Fruit fly (Drosophila melanogaster) whole organism, embryonic: ENCODE measurements around the gene CG15638.

Source experiments
- Atf-2 ChIP-seq: fragments of 200-800 bp; sonication (Bioruptor generic); optimal IDR thresholded peaks from 2 replicates; lab custom pipeline; 2016; ENCODE audit warnings: missing biosample characterization, missing genetic modification characterization
- CG10654 ChIP-seq: fragments of 200-800 bp; sonication (Bioruptor generic); optimal IDR thresholded peaks from 2 replicates; lab custom pipeline; 2016; ENCODE audit warnings: missing biosample characterization, missing genetic modification characterization
- CG11247 ChIP-seq: fragments of 200-800 bp; sonication (Bioruptor generic); IDR thresholded peaks from 2 replicates; pipeline ENCODE4 v1.3.6; 2022; ENCODE audit warnings: missing biosample characterization, missing genetic modification characterization
- CG11456 ChIP-seq: fragments of 200-800 bp; sonication (Bioruptor generic); IDR thresholded peaks from 3 replicates; pipeline ENCODE4 v1.3.6; 2022; ENCODE audit warnings: missing biosample characterization, missing genetic modification characterization
- CG11723 ChIP-seq: fragments of 200-800 bp; sonication (Bioruptor generic); optimal IDR thresholded peaks from 2 replicates; lab custom pipeline; 2017; ENCODE audit warnings: missing biosample characterization, mild to moderate bottlenecking, missing genetic modification characterization
- CG12942 ChIP-seq: fragments of 200-800 bp; sonication (Bioruptor generic); optimal IDR thresholded peaks from 3 replicates; lab custom pipeline; 2016; ENCODE audit warnings: missing biosample characterization, missing genetic modification characterization
- CG14050 ChIP-seq: fragments of 200-800 bp; sonication (Bioruptor generic); IDR thresholded peaks from 3 replicates; pipeline ENCODE4 v1.3.6; 2022; ENCODE audit warnings: missing biosample characterization, missing genetic modification characterization
- CG1647 ChIP-seq: fragments of 200-800 bp; sonication (Bioruptor generic); optimal IDR thresholded peaks from 3 replicates; lab custom pipeline; 2016; ENCODE audit warnings: missing biosample characterization, missing genetic modification characterization
- CG16813 ChIP-seq: fragments of 200-800 bp; sonication (Bioruptor generic); IDR thresholded peaks from 3 replicates; pipeline ENCODE4 v1.3.6; 2022; ENCODE audit warnings: missing biosample characterization, missing genetic modification characterization; ENCODE audit not compliant: partially characterized antibody
- CG17612 ChIP-seq: fragments of 200-800 bp; sonication (Bioruptor generic); IDR thresholded peaks from 2 replicates; pipeline ENCODE4 v1.3.6; 2022; ENCODE audit warnings: missing biosample characterization, missing genetic modification characterization
- CG18619 ChIP-seq: fragments of 200-800 bp; sonication (Bioruptor generic); optimal IDR thresholded peaks from 3 replicates; lab custom pipeline; 2017; ENCODE audit warnings: missing biosample characterization, mild to moderate bottlenecking, missing genetic modification characterization
- CG2129 ChIP-seq: fragments of 200-800 bp; sonication (Bioruptor generic); IDR thresholded peaks from 2 replicates; pipeline ENCODE4 v1.3.6; 2022; ENCODE audit warnings: missing biosample characterization, missing genetic modification characterization; ENCODE audit not compliant: partially characterized antibody
- CG3281 ChIP-seq: fragments of 200-800 bp; sonication (Bioruptor generic); optimal IDR thresholded peaks from 3 replicates; lab custom pipeline; 2017; ENCODE audit warnings: missing biosample characterization, mild to moderate bottlenecking, missing genetic modification characterization
- CG3847 ChIP-seq: fragments of 200-800 bp; sonication (Bioruptor generic); IDR thresholded peaks from 2 replicates; pipeline ENCODE4 v1.3.6; 2022; ENCODE audit warnings: missing biosample characterization, missing genetic modification characterization
- CG4820 ChIP-seq: fragments of 200-800 bp; sonication (Bioruptor generic); optimal IDR thresholded peaks from 3 replicates; lab custom pipeline; 2016; ENCODE audit warnings: missing biosample characterization, missing genetic modification characterization
- CG6175 ChIP-seq: fragments of 200-800 bp; sonication (Bioruptor generic); IDR thresholded peaks from 3 replicates; pipeline ENCODE4 v1.3.6; 2022; ENCODE audit warnings: missing biosample characterization, missing genetic modification characterization
- CG6689 ChIP-seq: fragments of 200-800 bp; sonication (Bioruptor generic); IDR thresholded peaks from 2 replicates; pipeline ENCODE4 v1.3.6; 2022; ENCODE audit warnings: missing biosample characterization, missing genetic modification characterization
- CG7372 ChIP-seq: fragments of 200-800 bp; sonication (Bioruptor generic); IDR thresholded peaks from 2 replicates; pipeline ENCODE4 v1.3.6; 2022; ENCODE audit warnings: missing biosample characterization, missing genetic modification characterization
- CG7839 ChIP-seq: fragments of 200-800 bp; sonication (Bioruptor generic); optimal IDR thresholded peaks from 3 replicates; lab custom pipeline; 2018; ENCODE audit warnings: missing biosample characterization, mild to moderate bottlenecking, missing genetic modification characterization, moderate library complexity
- CG9437 ChIP-seq: fragments of 200-800 bp; sonication (Bioruptor generic); optimal IDR thresholded peaks from 2 replicates; lab custom pipeline; 2018; ENCODE audit warnings: missing biosample characterization, mild to moderate bottlenecking, missing genetic modification characterization
- CG9797 ChIP-seq: fragments of 200-800 bp; sonication (Bioruptor generic); optimal IDR thresholded peaks from 3 replicates; lab custom pipeline; 2018; ENCODE audit warnings: missing biosample characterization, mild to moderate bottlenecking, missing genetic modification characterization
- CrebB ChIP-seq: fragments of 200-800 bp; sonication (Bioruptor generic); optimal IDR thresholded peaks from 3 replicates; lab custom pipeline; 2018; ENCODE audit warnings: missing biosample characterization, mild to moderate bottlenecking, missing genetic modification characterization
- H15 ChIP-seq: fragments of 200-800 bp; sonication (Bioruptor generic); IDR thresholded peaks from 3 replicates; pipeline ENCODE4 v1.3.6; 2022; ENCODE audit warnings: missing biosample characterization, missing genetic modification characterization
- HLH54F ChIP-seq: fragments of 200-800 bp; sonication (Bioruptor generic); optimal IDR thresholded peaks from 3 replicates; lab custom pipeline; 2016; ENCODE audit warnings: missing biosample characterization, missing genetic modification characterization
- Hsf ChIP-seq: fragments of 200-800 bp; sonication (Bioruptor generic); optimal IDR thresholded peaks from 3 replicates; lab custom pipeline; 2016; ENCODE audit warnings: missing biosample characterization, missing genetic modification characterization
- Oaz ChIP-seq: fragments of 200-800 bp; sonication (Bioruptor generic); IDR thresholded peaks from 2 replicates; pipeline ENCODE4 v1.3.6; 2022; ENCODE audit warnings: missing biosample characterization, missing genetic modification characterization
- Opbp ChIP-seq: fragments of 200-800 bp; sonication (Bioruptor generic); IDR thresholded peaks from 3 replicates; pipeline ENCODE4 v1.3.6; 2022; ENCODE audit warnings: missing biosample characterization, missing genetic modification characterization; ENCODE audit not compliant: partially characterized antibody
- Ravus ChIP-seq: fragments of 200-800 bp; sonication (Bioruptor generic); IDR thresholded peaks from 2 replicates; pipeline ENCODE4 v1.3.6; 2022; ENCODE audit warnings: missing biosample characterization, missing genetic modification characterization
- Scr ChIP-seq: fragments of 200-800 bp; sonication (Bioruptor generic); IDR thresholded peaks from 2 replicates; pipeline ENCODE4 v1.3.6; 2022; ENCODE audit warnings: missing biosample characterization, missing genetic modification characterization; ENCODE audit not compliant: partially characterized antibody
- Xbp1 ChIP-seq: fragments of 200-800 bp; sonication (Bioruptor generic); optimal IDR thresholded peaks from 3 replicates; lab custom pipeline; 2016; ENCODE audit warnings: missing biosample characterization, mild to moderate bottlenecking, missing genetic modification characterization
- ac ChIP-seq: fragments of 200-800 bp; sonication (Bioruptor generic); optimal IDR thresholded peaks from 3 replicates; lab custom pipeline; 2017; ENCODE audit warnings: missing biosample characterization, mild to moderate bottlenecking, missing genetic modification characterization
- btn ChIP-seq: fragments of 200-800 bp; sonication (Bioruptor generic); optimal IDR thresholded peaks from 2 replicates; lab custom pipeline; 2016; ENCODE audit warnings: missing biosample characterization, missing genetic modification characterization
- cato ChIP-seq: fragments of 200-800 bp; sonication (Bioruptor generic); optimal IDR thresholded peaks from 2 replicates; lab custom pipeline; 2016; ENCODE audit warnings: missing biosample characterization, missing genetic modification characterization, borderline replicate concordance
- crp ChIP-seq, 2 experiments: fragments of 200-800 bp; sonication (Bioruptor generic); optimal IDR thresholded peaks; 2 replicates in 1 of 2; 3 replicates in 1 of 2; lab custom pipeline; 2017; ENCODE audit warnings: missing biosample characterization in 2 of 2, missing genetic modification characterization in 2 of 2, mild to moderate bottlenecking in 1 of 2, moderate library complexity in 1 of 2
- cwo ChIP-seq: fragments of 200-800 bp; sonication (Bioruptor generic); optimal IDR thresholded peaks from 3 replicates; lab custom pipeline; 2017; ENCODE audit warnings: missing biosample characterization, missing genetic modification characterization, mild to moderate bottlenecking, moderate library complexity, missing genetic modification reagents
- dmrt11E ChIP-seq: fragments of 200-800 bp; sonication (Bioruptor generic); optimal IDR thresholded peaks from 3 replicates; lab custom pipeline; 2018; ENCODE audit warnings: missing biosample characterization, mild to moderate bottlenecking, missing genetic modification characterization, moderate library complexity
- eve ChIP-seq, 2 experiments: fragments of >200 bp; optimal IDR thresholded peaks; 2 replicates each; lab custom pipeline; 2017; ENCODE audit warnings: missing biosample characterization in 2 of 2, missing genetic modification characterization in 2 of 2
- gce ChIP-seq: fragments of 200-800 bp; sonication (Bioruptor generic); IDR thresholded peaks from 3 replicates; pipeline ENCODE4 v1.3.6; 2022; ENCODE audit warnings: missing biosample characterization, missing genetic modification characterization
- insv ChIP-seq, 2 experiments: fragments of 200-800 bp; sonication (Bioruptor generic); optimal IDR thresholded peaks; 3 replicates each; lab custom pipeline; 2016 to 2018; ENCODE audit warnings: missing biosample characterization in 2 of 2, missing genetic modification characterization in 2 of 2
- jing ChIP-seq: fragments of 200-800 bp; sonication (Bioruptor generic); optimal IDR thresholded peaks from 2 replicates; lab custom pipeline; 2018; ENCODE audit warnings: missing biosample characterization, mild to moderate bottlenecking, missing genetic modification characterization
- kni ChIP-seq: fragments of 200-800 bp; sonication (Bioruptor generic); optimal IDR thresholded peaks from 3 replicates; lab custom pipeline; 2017; ENCODE audit warnings: mild to moderate bottlenecking, missing biosample characterization, missing genetic modification reagents, missing genetic modification characterization
- mld ChIP-seq: fragments of 200-800 bp; sonication (Bioruptor generic); IDR thresholded peaks from 3 replicates; pipeline ENCODE4 v1.3.6; 2022; ENCODE audit warnings: missing biosample characterization, missing genetic modification characterization; ENCODE audit not compliant: partially characterized antibody
- nerfin-2 ChIP-seq: fragments of 200-800 bp; sonication (Bioruptor generic); IDR thresholded peaks from 2 replicates; pipeline ENCODE4 v1.3.6; 2022; ENCODE audit warnings: missing biosample characterization, missing genetic modification characterization; ENCODE audit not compliant: partially characterized antibody
- nmo ChIP-seq: fragments of 200-800 bp; sonication (Bioruptor generic); optimal IDR thresholded peaks from 2 replicates; lab custom pipeline; 2018; ENCODE audit warnings: missing biosample characterization, mild to moderate bottlenecking, missing genetic modification characterization, moderate library complexity
- org-1 ChIP-seq: fragments of 200-800 bp; sonication (Bioruptor generic); optimal IDR thresholded peaks from 2 replicates; lab custom pipeline; 2017; ENCODE audit warnings: missing biosample characterization, missing genetic modification characterization
- pfk ChIP-seq: fragments of 200-800 bp; sonication (Bioruptor generic); optimal IDR thresholded peaks from 2 replicates; lab custom pipeline; 2018; ENCODE audit warnings: missing biosample characterization, mild to moderate bottlenecking, missing genetic modification characterization, moderate library complexity
- shn ChIP-seq: fragments of 200-800 bp; sonication (Bioruptor generic); optimal IDR thresholded peaks from 3 replicates; lab custom pipeline; 2016; ENCODE audit warnings: missing biosample characterization, missing genetic modification characterization
- toy ChIP-seq: fragments of 200-800 bp; sonication (Bioruptor generic); IDR thresholded peaks from 2 replicates; pipeline ENCODE4 v1.3.6; 2022; ENCODE audit warnings: missing biosample characterization, missing genetic modification characterization
- zfh2 ChIP-seq: fragments of 200-800 bp; sonication (Bioruptor generic); optimal IDR thresholded peaks from 2 replicates; lab custom pipeline; 2016; ENCODE audit warnings: missing biosample characterization, missing genetic modification characterization

The CG15638 gene

DNA sequence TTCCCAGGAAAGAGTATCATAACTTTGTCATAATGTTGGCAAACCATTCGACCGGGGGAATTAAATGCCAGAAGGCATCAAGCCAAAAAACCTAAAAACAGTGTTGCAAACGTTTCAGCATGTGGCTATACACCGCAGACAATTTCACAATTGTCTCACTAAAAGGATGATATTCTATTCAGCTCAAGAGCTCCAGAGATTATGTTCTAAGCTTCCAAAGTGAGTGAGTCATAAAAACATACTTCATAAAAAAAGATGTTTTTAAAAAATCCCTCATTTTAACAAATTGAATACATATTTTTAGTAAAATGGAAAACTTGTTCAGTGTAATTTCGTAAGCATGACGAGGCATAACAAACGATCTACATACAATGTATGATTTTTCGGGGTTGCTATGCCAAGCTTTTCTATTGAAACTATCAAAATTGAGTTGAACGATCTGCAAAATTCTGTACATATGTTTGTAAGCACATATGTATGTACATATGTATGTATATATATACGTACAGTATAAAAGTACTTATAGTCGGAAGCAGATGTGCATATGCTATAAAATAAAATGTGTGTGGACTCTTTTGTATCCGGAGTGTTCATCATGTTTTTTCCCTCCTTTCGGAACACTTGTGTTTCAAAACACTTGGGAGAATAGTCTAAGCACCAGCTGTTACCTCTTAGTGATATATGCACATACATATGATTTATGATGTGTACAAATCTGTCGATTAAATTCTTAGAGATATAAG is 20.5 kb downstream of the CG15638 start (continued):
- TF ChIP-seq CG11723 (GFP tag; lab: Kevin White, UChicago) (no peak), HLH54F (GFP tag; lab: Kevin White, UChicago) (peak; percentile 43), jing (GFP tag; lab: Kevin White, UChicago) (peak; percentile 7), CG14050 (GFP tag; lab: Robert Waterston, UW) (peak; percentile 68), CG9437 (peak; percentile 52), CG9797 (no peak), CG16813 (no peak), CG6689 (peak; percentile 71), pfk (GFP tag; lab: Kevin White, UChicago) (no peak), insv (GFP tag; optimal IDR thresholded peaks at IDR 0.05; lab: Kevin White, UChicago) (no peak), CG4820 (GFP tag; lab: Kevin White, UChicago) (peak; percentile 81), dmrt11E (tag; lab: Kevin White, UChicago) (peak; percentile 1), nerfin-2 (no peak), nmo (GFP tag; lab: Kevin White, UChicago) (peak; percentile 86), toy (GFP tag; lab: Robert Waterston, UW) (peak; percentile 51), ac (no peak), CG17612 (GFP tag; lab: Robert Waterston, UW) (peak; percentile 71), CG3281 (GFP tag; lab: Kevin White, UChicago) (peak; percentile 68), Xbp1 (GFP tag; lab: Kevin White, UChicago) (peak; percentile 88), cato (GFP tag; lab: Kevin White, UChicago) (no peak), mld (GFP tag; lab: Robert Waterston, UW) (no peak), CG3847 (peak; percentile 40), Scr (GFP tag; lab: Robert Waterston, UW) (no peak), H15 (GFP tag; lab: Robert Waterston, UW) (peak; percentile 75), CG18619 (GFP tag; lab: Kevin White, UChicago) (peak; percentile 35), org-1 (no peak), gce (peak; percentile 76), CG10654 (GFP tag; lab: Kevin White, UChicago) (peak; percentile 61), CG11247 (peak; percentile 19; the same call in 1 of the 2 replicates), CG12942 (peak; percentile 33), CG6175 (peak; percentile 48; the same call in 1 of the 3 replicates), zfh2 (GFP tag; lab: Kevin White, UChicago) (peak; percentile 64), crp (GFP tag; optimal IDR thresholded peaks at IDR 0.05; lab: Kevin White, UChicago) (no peak), Ravus (GFP tag; lab: Robert Waterston, UW) (peak; percentile 59), cwo (GFP tag; lab: Kevin White, UChicago) (no peak), Atf-2 (GFP tag; lab: Kevin White, UChicago) (peak; percentile 60), CG7839 (peak; percentile 86), Hsf (GFP tag; lab: Kevin White, UChicago) (peak; percentile 67), eve (GFP tag; optimal IDR thresholded peaks at IDR 0.05; lab: Kevin White, UChicago) (peak in 1 of 2 experiments; percentile 71), CG7372 (peak; percentile 27; the same call in 1 of the 2 replicates), Oaz (GFP tag; lab: Robert Waterston, UW) (no peak), shn (peak; percentile 39), Opbp (GFP tag; lab: Robert Waterston, UW) (no peak), CG11456 (peak; percentile 67), CG1647 (GFP tag; lab: Kevin White, UChicago) (peak; percentile 81), CG2129 (GFP tag; lab: Robert Waterston, UW) (no peak), kni (no peak), btn (GFP tag; lab: Kevin White, UChicago) (peak; percentile 64), CrebB (tag; lab: Kevin White, UChicago) (no peak)
